Worm (Caenorhabditis elegans): ENCODE measurements around the gene suca-1.

The suca-1 gene

ce11 chrX:10880509-10880908 lies 19.4 kb downstream of the suca-1 start, which contains the start of gene T21E8.4:
Gene T21E8.4 (plus strand): TSS chrX:10880809.
- TF ChIP-seq dpl-1 (GFP tag; optimal IDR thresholded peaks at IDR 0.05) (no peak), Y67H2A.10 (GFP tag; conservative IDR thresholded peaks at IDR 0.05) (no peak)

DNA sequence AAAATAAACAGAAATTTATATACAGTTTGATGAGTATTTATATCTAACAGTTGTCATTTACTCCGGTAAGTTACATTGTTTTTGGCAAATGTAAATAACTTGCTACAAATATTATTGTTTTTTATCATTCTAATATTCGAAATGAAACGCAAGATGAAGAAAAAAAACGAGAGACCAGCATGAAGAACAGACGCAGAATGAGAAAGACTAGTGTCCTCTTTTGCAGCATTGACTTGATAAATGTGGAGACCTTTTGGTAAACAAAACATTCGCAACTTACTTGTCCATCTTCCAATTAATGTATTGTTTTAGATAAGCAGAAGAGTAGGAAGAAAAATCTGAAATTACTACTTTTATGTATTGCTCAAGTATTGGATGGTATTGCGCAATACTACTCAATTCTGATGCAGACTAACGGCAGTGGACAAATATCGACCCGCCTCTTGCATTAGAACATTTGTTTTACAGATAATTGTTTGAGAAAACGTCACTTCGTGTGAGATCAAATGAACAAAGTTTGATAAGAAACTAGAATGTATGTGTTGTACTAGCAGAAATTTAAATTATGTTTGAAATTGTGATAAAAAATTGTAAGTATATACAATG lies 22.7 kb downstream of the suca-1 start, which contains the start of gene pgp-6:
TSS of gene pgp-6 (minus strand) at position 288 of the 606 bp plus-strand sequence.
- TF ChIP-seq tbp1 (GFP tag; optimal IDR thresholded peaks at IDR 0.05) (no peak), ceh-40 (GFP tag; IDR thresholded peaks at IDR 0.05) (no peak), cebp-1 (GFP tag; IDR thresholded peaks at IDR 0.05) (peak; percentile 39; the same call in 1 of the 2 replicates), cebp-1 (tag; optimal IDR thresholded peaks at IDR 0.05) (no peak), lin-26 (GFP tag; IDR thresholded peaks at IDR 0.05) (no peak)

DNA sequence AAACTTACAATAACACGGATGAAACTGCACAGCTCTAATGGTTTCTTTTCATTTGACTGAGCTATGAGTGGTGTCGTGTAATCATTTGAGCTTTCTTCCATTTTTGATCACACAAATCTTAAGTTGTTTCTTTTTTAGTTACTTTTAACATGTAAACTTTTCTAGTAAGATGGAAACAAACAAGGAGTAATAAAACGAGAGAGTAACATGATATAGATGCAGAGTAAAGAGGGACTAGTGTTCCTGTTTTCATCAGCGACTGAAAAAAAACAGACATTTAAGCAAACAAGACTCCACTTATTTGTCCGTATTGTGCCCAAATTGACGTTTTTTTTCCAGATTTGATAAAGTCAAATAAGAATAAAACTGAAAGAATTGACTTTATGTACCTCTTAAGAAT lies 29.8 kb downstream of the suca-1 start, which contains the start of gene pgp-7:
TSS of gene pgp-7 (minus strand) at position 101 of the 400 bp plus-strand sequence.
- no peak for TF ChIP-seq pha-4 (tag; optimal IDR thresholded peaks at IDR 0.05)
- TF ChIP-seq B0019.2 (GFP tag; conservative IDR thresholded peaks at IDR 0.05), result no peak
- TF ChIP-seq F55B11.4 (tag; optimal IDR thresholded peaks at IDR 0.05; ENCODE audit: borderline replicate concordance, insufficient read depth), result no peak
- no peak for TF ChIP-seq die-1 (tag; optimal IDR thresholded peaks at IDR 0.05)
- TF ChIP-seq cebp-2 (GFP tag; IDR thresholded peaks at IDR 0.05), result no peak
- TF ChIP-seq F10E7.11 (tag; optimal IDR thresholded peaks at IDR 0.05), result no peak
- no peak for TF ChIP-seq Y79H2A.3 (GFP tag; conservative IDR thresholded peaks at IDR 0.05)
- no peak for TF ChIP-seq egrh-3 (GFP tag; IDR thresholded peaks at IDR 0.05)
- no peak for TF ChIP-seq F23B12.7 (tag; optimal IDR thresholded peaks at IDR 0.05; ENCODE audit: insufficient read depth)

ce11 chrX:10864322-10864721 lies 35.6 kb downstream of the suca-1 start, which contains the start of gene pgp-8:
Gene pgp-8 (minus strand): TSS chrX:10864422.
- TF ChIP-seq nhr-80 (tag; optimal IDR thresholded peaks at IDR 0.05) (peak; percentile 12), F33H1.4 (GFP tag; IDR thresholded peaks at IDR 0.05) (no peak)

ce11 chrX:10862582-10862981 lies 37.3 kb downstream of the suca-1 start:
- TF ChIP-seq Y53F4B.3 (GFP tag; IDR thresholded peaks at IDR 0.05), result no peak
- no peak for TF ChIP-seq snpc-3.4 (tag; optimal IDR thresholded peaks at IDR 0.05)
- no peak for TF ChIP-seq F57A8.1 (GFP tag; optimal IDR thresholded peaks at IDR 0.05)
- TF ChIP-seq mxl-1 (tag; optimal IDR thresholded peaks at IDR 0.05), result no peak
- no peak for TF ChIP-seq madf-10 (tag; optimal IDR thresholded peaks at IDR 0.05)
- no peak for TF ChIP-seq tbp1 (GFP tag; optimal IDR thresholded peaks at IDR 0.05)
- no peak for TF ChIP-seq hlh-26 (GFP tag; conservative IDR thresholded peaks at IDR 0.05)
- TF ChIP-seq ceh-58 (GFP tag; IDR thresholded peaks at IDR 0.05), result no peak
- no peak for TF ChIP-seq nfya-1 (tag; optimal IDR thresholded peaks at IDR 0.05; ENCODE audit: borderline replicate concordance, insufficient read depth)
- no peak for TF ChIP-seq madf-6 (GFP tag; IDR thresholded peaks at IDR 0.05)
- TF ChIP-seq B0019.2 (GFP tag; conservative IDR thresholded peaks at IDR 0.05), result no peak
- no peak for TF ChIP-seq ets-4 (GFP tag; optimal IDR thresholded peaks at IDR 0.05)
- no peak for TF ChIP-seq F57C9.4 (tag; optimal IDR thresholded peaks at IDR 0.05)
- TF ChIP-seq ama-1 (optimal IDR thresholded peaks at IDR 0.05), result no peak
- no peak for TF ChIP-seq ama-1 (GFP tag; optimal IDR thresholded peaks at IDR 0.05)
- no peak for TF ChIP-seq him-1 (tag; optimal IDR thresholded peaks at IDR 0.05)
- TF ChIP-seq madf-3 (GFP tag; IDR thresholded peaks at IDR 0.05), result no peak
- no peak for TF ChIP-seq ceh-100 (GFP tag; IDR thresholded peaks at IDR 0.05)

Measured in whole organism, young adult.